Worm (Caenorhabditis elegans): ENCODE results near the gene F14H12.3.

The F14H12.3 gene

DNA sequence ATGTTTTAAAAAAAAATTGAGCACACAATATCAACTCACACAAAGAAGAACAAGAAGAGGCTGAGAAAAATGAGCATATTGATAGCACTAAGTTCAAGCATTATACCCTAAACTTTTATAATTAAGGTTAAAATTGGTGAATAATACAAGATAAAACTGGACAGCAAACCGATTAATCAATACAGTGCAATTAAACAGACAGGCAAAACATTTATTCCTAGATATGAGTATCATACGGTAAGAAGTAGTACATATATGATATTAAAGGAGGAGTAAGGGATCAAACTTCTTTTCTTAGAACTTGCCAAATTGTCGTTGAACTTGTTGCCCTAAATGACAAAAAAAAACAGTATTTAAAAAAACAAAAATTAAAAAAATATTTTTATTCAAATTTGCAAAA lies 28.0 kb downstream of the F14H12.3 start, which contains the start of gene R160.14:
Gene R160.14, minus strand, starts transcription at position 101 of the 400 bp plus-strand sequence.
- no peak for TF ChIP-seq nhr-28 (tag; optimal IDR thresholded peaks at IDR 0.05)
- no peak for TF ChIP-seq unc-62 (GFP tag; optimal IDR thresholded peaks at IDR 0.05)

DNA sequence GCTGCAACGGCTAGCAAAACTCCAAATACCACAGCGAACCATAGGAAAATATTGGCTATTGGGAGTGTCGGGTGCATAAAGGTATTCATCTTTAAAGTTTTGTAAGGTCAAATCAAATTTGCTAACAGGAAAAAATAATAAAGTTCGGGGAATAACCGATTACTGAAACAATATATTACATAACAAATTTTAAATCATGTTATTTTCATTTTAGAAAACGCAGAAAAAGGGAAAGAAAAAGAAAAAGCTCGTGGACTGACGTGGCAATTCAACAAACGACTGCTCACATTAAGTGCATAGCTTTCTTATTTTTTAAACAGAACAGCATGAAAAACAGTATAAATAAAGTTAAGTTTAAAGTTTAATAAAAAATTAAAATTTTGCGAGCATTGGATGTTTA lies 29.1 kb downstream of the F14H12.3 start, which contains the start of gene R160.6:
Gene R160.6, minus strand, starts transcription at position 101 of the 400 bp plus-strand sequence.
- TF ChIP-seq M03D4.4 (tag; optimal IDR thresholded peaks at IDR 0.05): no peak
- no peak for TF ChIP-seq ztf-11 (tag; optimal IDR thresholded peaks at IDR 0.05)
- no peak for TF ChIP-seq lsy-2 (tag; optimal IDR thresholded peaks at IDR 0.05)
- TF ChIP-seq drap-1 (GFP tag; optimal IDR thresholded peaks at IDR 0.05): no peak
- TF ChIP-seq bed-3 (GFP tag; optimal IDR thresholded peaks at IDR 0.05): no peak
- TF ChIP-seq nhr-76 (tag; optimal IDR thresholded peaks at IDR 0.05): no peak
- TF ChIP-seq flh-1 (GFP tag; optimal IDR thresholded peaks at IDR 0.05): no peak
- TF ChIP-seq ham-2 (GFP tag; optimal IDR thresholded peaks at IDR 0.05): no peak
- TF ChIP-seq nhr-28 (tag; optimal IDR thresholded peaks at IDR 0.05): no peak
- no peak for TF ChIP-seq ceh-39 (tag; optimal IDR thresholded peaks at IDR 0.05)
- no peak for TF ChIP-seq elt-1 (tag; optimal IDR thresholded peaks at IDR 0.05; ENCODE audit: borderline replicate concordance, insufficient read depth)
- TF ChIP-seq sptf-1 (tag; optimal IDR thresholded peaks at IDR 0.05): no peak
- no peak for TF ChIP-seq snpc-4 (tag; optimal IDR thresholded peaks at IDR 0.05)
- no peak for TF ChIP-seq tbx-8 (GFP tag; optimal IDR thresholded peaks at IDR 0.05)
- TF ChIP-seq nhr-237 (tag; optimal IDR thresholded peaks at IDR 0.05): no peak
- TF ChIP-seq ces-1 (GFP tag; optimal IDR thresholded peaks at IDR 0.05): no peak
- no peak for TF ChIP-seq unc-62 (GFP tag; optimal IDR thresholded peaks at IDR 0.05)
- no peak for TF ChIP-seq mab-5 (tag; optimal IDR thresholded peaks at IDR 0.05)
- TF ChIP-seq cnd-1 (tag; optimal IDR thresholded peaks at IDR 0.05): no peak

DNA sequence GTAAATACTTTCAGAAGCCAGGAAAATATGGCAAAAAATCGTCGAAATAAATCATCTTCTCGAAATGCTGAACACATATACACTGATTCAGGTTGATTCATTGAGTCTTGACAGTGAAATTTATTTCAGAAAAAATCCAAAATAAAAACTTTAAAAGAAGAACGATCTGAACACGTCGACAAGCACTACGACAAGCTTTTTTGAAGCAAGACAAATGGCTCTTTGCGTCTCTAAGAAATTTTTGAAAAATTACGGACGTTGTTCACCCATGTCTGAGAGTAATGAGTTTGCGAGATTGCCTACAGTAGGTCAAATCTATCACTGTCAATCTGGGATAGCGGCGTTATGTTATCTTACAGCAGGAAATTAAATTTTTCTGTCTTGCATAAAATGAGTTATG lies 32.8 kb downstream of the F14H12.3 start, which contains the start of gene R160.2:
Gene R160.2, minus strand, starts transcription at position 101 of the 400 bp plus-strand sequence.
- TF ChIP-seq unc-120 (tag; optimal IDR thresholded peaks at IDR 0.05; ENCODE audit: poor library complexity, severe bottlenecking) (no peak), tbx-8 (GFP tag; optimal IDR thresholded peaks at IDR 0.05) (no peak), flh-1 (GFP tag; optimal IDR thresholded peaks at IDR 0.05) (no peak), ztf-11 (tag; optimal IDR thresholded peaks at IDR 0.05) (no peak), nhr-12 (tag; optimal IDR thresholded peaks at IDR 0.05) (no peak), lsy-2 (tag; optimal IDR thresholded peaks at IDR 0.05) (no peak), snpc-4 (tag; optimal IDR thresholded peaks at IDR 0.05) (no peak), ces-1 (GFP tag; optimal IDR thresholded peaks at IDR 0.05) (no peak), lin-13 (tag; optimal IDR thresholded peaks at IDR 0.05) (no peak), mls-2 (tag; optimal IDR thresholded peaks at IDR 0.05) (no peak), pha-4 (tag; optimal IDR thresholded peaks at IDR 0.05) (no peak), unc-62 (GFP tag; optimal IDR thresholded peaks at IDR 0.05) (no peak), elt-3 (tag; optimal IDR thresholded peaks at IDR 0.05) (no peak), lin-32 (GFP tag; optimal IDR thresholded peaks at IDR 0.05) (no peak), M03D4.4 (tag; optimal IDR thresholded peaks at IDR 0.05) (no peak)

DNA sequence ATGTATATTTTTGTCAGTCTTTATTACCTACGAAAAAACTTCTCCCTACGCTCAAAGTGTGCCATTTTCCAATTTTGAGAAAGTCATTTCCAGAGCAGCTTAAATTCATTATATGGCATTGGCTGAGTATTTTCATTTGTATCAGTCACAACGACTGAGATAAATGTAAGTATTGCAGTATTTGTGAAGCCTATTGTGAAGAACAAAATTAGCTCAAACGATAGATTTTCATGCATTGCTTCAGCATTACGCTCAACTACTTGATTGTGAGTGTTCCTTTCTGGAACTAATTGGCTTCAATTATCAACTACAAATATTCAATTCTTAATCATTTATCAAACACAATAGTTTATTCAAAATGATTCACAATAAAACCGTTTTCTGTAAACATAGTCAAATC lies 33.7 kb downstream of the F14H12.3 start, which contains the start of gene R160.12:
Gene R160.12, minus strand, starts transcription at position 101 of the 400 bp plus-strand sequence.
- TF ChIP-seq lsy-2 (tag; optimal IDR thresholded peaks at IDR 0.05) (no peak), nhr-2 (tag; optimal IDR thresholded peaks at IDR 0.05) (no peak), blmp-1 (tag; optimal IDR thresholded peaks at IDR 0.05) (no peak), nhr-28 (tag; optimal IDR thresholded peaks at IDR 0.05) (no peak), cnd-1 (tag; optimal IDR thresholded peaks at IDR 0.05) (no peak), nhr-12 (tag; optimal IDR thresholded peaks at IDR 0.05) (no peak), lin-32 (GFP tag; optimal IDR thresholded peaks at IDR 0.05) (no peak), mab-5 (tag; optimal IDR thresholded peaks at IDR 0.05) (no peak), flh-1 (GFP tag; optimal IDR thresholded peaks at IDR 0.05) (no peak), ceh-39 (tag; optimal IDR thresholded peaks at IDR 0.05) (no peak), nhr-76 (tag; optimal IDR thresholded peaks at IDR 0.05) (no peak), sem-2 (GFP tag; optimal IDR thresholded peaks at IDR 0.05) (no peak), ceh-83 (GFP tag; optimal IDR thresholded peaks at IDR 0.05) (no peak), sptf-1 (tag; optimal IDR thresholded peaks at IDR 0.05) (no peak), mep-1 (tag; optimal IDR thresholded peaks at IDR 0.05) (no peak), bed-3 (GFP tag; optimal IDR thresholded peaks at IDR 0.05) (no peak), mls-2 (tag; optimal IDR thresholded peaks at IDR 0.05) (no peak)
